Fruit fly (Drosophila melanogaster): ENCODE measurements around the gene CG4597.
A peak's percentile ranks its signal among the peaks of the same experiment; 100 is the strongest.

The CG4597 gene

DNA sequence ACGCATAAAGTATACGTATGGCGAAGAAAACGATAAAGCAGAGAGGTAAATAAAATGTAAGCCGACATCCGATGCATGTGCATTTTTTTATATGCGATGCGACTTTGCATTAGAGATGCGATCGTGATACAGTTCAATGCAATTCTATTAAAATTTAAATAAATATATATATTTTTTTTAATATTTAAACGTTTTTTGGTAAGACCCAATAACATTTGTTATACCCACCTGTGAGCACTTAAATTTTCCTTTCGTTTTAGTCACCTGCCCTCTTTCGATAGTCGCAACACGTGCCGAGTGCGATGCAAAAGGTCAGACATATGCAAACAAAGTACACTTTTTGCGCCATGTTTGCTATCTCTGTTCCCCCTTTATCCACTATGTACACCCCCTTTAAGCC is 1.1 kb upstream of the CG4597 start:
- TF ChIP-seq CG34406 (GFP tag; optimal IDR thresholded peaks at IDR 0.05): peak; percentile 78
- peak; percentile 60 for TF ChIP-seq CG8632 (GFP tag; optimal IDR thresholded peaks at IDR 0.05)
- peak; percentile 2 for TF ChIP-seq Sox15 (GFP tag; optimal IDR thresholded peaks at IDR 0.05)
- peak; percentile 22; the same call in 1 of the 2 replicates for TF ChIP-seq CG11294 (GFP tag; IDR thresholded peaks at IDR 0.05)
- peak; percentile 38 for TF ChIP-seq net (GFP tag; optimal IDR thresholded peaks at IDR 0.05)
- peak; percentile 43 for TF ChIP-seq CG1621 (tag; optimal IDR thresholded peaks at IDR 0.05)
- TF ChIP-seq CG8319 (GFP tag; optimal IDR thresholded peaks at IDR 0.05): peak; percentile 38
- no peak for TF ChIP-seq Smox (GFP tag; optimal IDR thresholded peaks at IDR 0.05)
- TF ChIP-seq CG11902 (GFP tag; optimal IDR thresholded peaks at IDR 0.05): no peak
- peak; percentile 20 for TF ChIP-seq CG11762 (GFP tag; optimal IDR thresholded peaks at IDR 0.05; ENCODE audit: insufficient read depth)
- TF ChIP-seq pdm3 (GFP tag; optimal IDR thresholded peaks at IDR 0.05): peak; percentile 23
- TF ChIP-seq CG8119 (GFP tag; IDR thresholded peaks at IDR 0.05): peak; percentile 74
- peak; percentile 2 for TF ChIP-seq CG16779 (tag; optimal IDR thresholded peaks at IDR 0.05)
- TF ChIP-seq CG15336 (GFP tag; IDR thresholded peaks at IDR 0.05): peak; percentile 57; the same call in 1 of the 2 replicates
- peak; percentile 51; the same call in 1 of the 3 replicates for TF ChIP-seq CG6163 (GFP tag; IDR thresholded peaks at IDR 0.05)
- TF ChIP-seq fd85E (GFP tag; optimal IDR thresholded peaks at IDR 0.05): no peak
- no peak for TF ChIP-seq Hr39 (GFP tag; optimal IDR thresholded peaks at IDR 0.05)
- peak; percentile 45; the same call in 2 of the 3 replicates for TF ChIP-seq eg (GFP tag; IDR thresholded peaks at IDR 0.05)
- TF ChIP-seq lz (GFP tag; optimal IDR thresholded peaks at IDR 0.05): peak; percentile 1
- no peak for TF ChIP-seq Eip93F (GFP tag; optimal IDR thresholded peaks at IDR 0.05)
- TF ChIP-seq esn (GFP tag; optimal IDR thresholded peaks at IDR 0.05): peak; percentile 51
- TF ChIP-seq Hr4 (GFP tag; optimal IDR thresholded peaks at IDR 0.05): peak; percentile 35
- no peak for TF ChIP-seq vri (GFP tag; optimal IDR thresholded peaks at IDR 0.05)
- no peak for TF ChIP-seq Sox102F (GFP tag; optimal IDR thresholded peaks at IDR 0.05)
- TF ChIP-seq Met (GFP tag; optimal IDR thresholded peaks at IDR 0.05): peak; percentile 33
- TF ChIP-seq CG3919 (GFP tag; optimal IDR thresholded peaks at IDR 0.05): peak; percentile 56
- TF ChIP-seq CG3032 (tag; optimal IDR thresholded peaks at IDR 0.05): peak; percentile 66
- peak; percentile 43 for TF ChIP-seq dac (GFP tag; optimal IDR thresholded peaks at IDR 0.05)
- peak in 1 of 2 experiments; percentile 43 for TF ChIP-seq ss (GFP tag; optimal IDR thresholded peaks at IDR 0.05)
- TF ChIP-seq CG6792 (GFP tag; optimal IDR thresholded peaks at IDR 0.05): peak; percentile 53
- peak; percentile 51 for TF ChIP-seq CG10669 (GFP tag; optimal IDR thresholded peaks at IDR 0.05)
- peak; percentile 67 for TF ChIP-seq achi (GFP tag; optimal IDR thresholded peaks at IDR 0.05)
- TF ChIP-seq CG9139 (GFP tag; optimal IDR thresholded peaks at IDR 0.05): no peak
- TF ChIP-seq acj6 (GFP tag; optimal IDR thresholded peaks at IDR 0.05): peak; percentile 63
- TF ChIP-seq OdsH (GFP tag; optimal IDR thresholded peaks at IDR 0.05): peak; percentile 61
- TF ChIP-seq dsx (GFP tag; optimal IDR thresholded peaks at IDR 0.05; ENCODE audit: poor library complexity, severe bottlenecking): peak; percentile 51
- TF ChIP-seq CG10631 (GFP tag; optimal IDR thresholded peaks at IDR 0.05): peak; percentile 77
- TF ChIP-seq salr (GFP tag; optimal IDR thresholded peaks at IDR 0.05): no peak
- TF ChIP-seq CG4318 (GFP tag; optimal IDR thresholded peaks at IDR 0.05): no peak
- TF ChIP-seq CG32006 (GFP tag; optimal IDR thresholded peaks at IDR 0.05): peak; percentile 83
- peak; percentile 58 for TF ChIP-seq Eip75B (GFP tag; optimal IDR thresholded peaks at IDR 0.05)
- TF ChIP-seq CG7368 (GFP tag; optimal IDR thresholded peaks at IDR 0.05): peak; percentile 31
- peak; percentile 1 for TF ChIP-seq Sox14 (GFP tag; optimal IDR thresholded peaks at IDR 0.05)
- peak; percentile 23 for TF ChIP-seq topi (GFP tag; optimal IDR thresholded peaks at IDR 0.05)
- peak; percentile 17 for TF ChIP-seq CG6808 (GFP tag; optimal IDR thresholded peaks at IDR 0.05)
- peak; percentile 40 for TF ChIP-seq fd59A (GFP tag; optimal IDR thresholded peaks at IDR 0.05)
- TF ChIP-seq svp (GFP tag): peak; percentile 53
- peak; percentile 26; the same call in 1 of the 2 replicates for TF ChIP-seq Gug (GFP tag; IDR thresholded peaks at IDR 0.05)
- peak; percentile 67 for TF ChIP-seq Eip78C (GFP tag)
- peak; percentile 16 for TF ChIP-seq Ets96B (tag; optimal IDR thresholded peaks at IDR 0.05)
